Worm (Caenorhabditis elegans) whole organism, mixed stage, embryonic: Measurements from ENCODE around the gene irld-32.

Source experiments
- lin-13 ChIP-seq: fragments of 150-350 bp; optimal IDR thresholded peaks from 2 replicates; lab custom pipeline; 2014; ENCODE audit warnings: missing biosample characterization, missing genetic modification characterization
- nhr-12 ChIP-seq: fragments of 150-350 bp; optimal IDR thresholded peaks from 2 replicates; lab custom pipeline; 2014; ENCODE audit warnings: missing biosample characterization, missing genetic modification characterization
- unc-39 ChIP-seq: fragments of 150-350 bp; optimal IDR thresholded peaks from 2 replicates; lab custom pipeline; 2014; ENCODE audit warnings: missing biosample characterization, missing genetic modification characterization

- TF ChIP-seq nhr-12 (tag; lab: Kevin White, UChicago), result no peak
- no peak for TF ChIP-seq lin-13 (tag; lab: Kevin White, UChicago)
- TF ChIP-seq unc-39 (tag; lab: Kevin White, UChicago), result no peak
These were observed 39.5 kb upstream of the irld-32 start, which contains the start of gene nhr-115 for ce11 chrV:2292240-2292639.
